Worm (Caenorhabditis elegans) whole organism, L4/young adult: ENCODE results near the gene twk-44.

ENCODE experiments used
- W03F9.2 ChIP-seq: fragments of 150-350 bp; optimal IDR thresholded peaks from 2 replicates; lab custom pipeline; 2014; ENCODE audit warnings: missing biosample characterization, missing genetic modification characterization
- dao-5 ChIP-seq: sonication (generic microtip); optimal IDR thresholded peaks from 2 replicates; lab custom pipeline; 2016; ENCODE audit warnings: missing genotype, missing genetic modification characterization, moderate library complexity, missing compliant biosample characterization
- him-1 ChIP-seq: sonication (generic microtip); optimal IDR thresholded peaks from 2 replicates; lab custom pipeline; 2016; ENCODE audit warnings: missing genotype, missing genetic modification reagents, missing genetic modification characterization, missing compliant biosample characterization

Gene twk-44

ce11 chrX:11627013-11627412 is at the start of gene twk-44:
TSS of gene twk-44 (minus strand) at chrX:11627113.
- no peak for TF ChIP-seq W03F9.2 (tag; lab: Kevin White, UChicago)
- TF ChIP-seq dao-5 (tag; lab: Kevin White, UChicago) = no peak
- no peak for TF ChIP-seq him-1 (tag; lab: Kevin White, UChicago)

- TF ChIP-seq dao-5 (tag; lab: Kevin White, UChicago) (no peak), him-1 (tag; lab: Kevin White, UChicago) (no peak)
These were observed 48.7 kb upstream of the twk-44 start for ce11 chrX:11675573-11675972.

ce11 chrX:11673063-11673759 is 46.3 kb upstream of the twk-44 start:
- TF ChIP-seq W03F9.2 (tag; lab: Kevin White, UChicago) (no peak), dao-5 (tag; lab: Kevin White, UChicago) (no peak), him-1 (tag; lab: Kevin White, UChicago) (no peak)

- no peak for TF ChIP-seq dao-5 (tag; lab: Kevin White, UChicago)
- TF ChIP-seq W03F9.2 (tag; lab: Kevin White, UChicago) = no peak
- no peak for TF ChIP-seq him-1 (tag; lab: Kevin White, UChicago)
These were observed 39.7 kb upstream of the twk-44 start, which contains the start of gene noca-2 for ce11 chrX:11666545-11667177. TSS of gene noca-2 (plus strand) at chrX:11667127.

ce11 chrX:11665522-11666017 is 38.7 kb upstream of the twk-44 start:
- no peak for TF ChIP-seq W03F9.2 (tag; lab: Kevin White, UChicago)
- TF ChIP-seq him-1 (tag; lab: Kevin White, UChicago) = no peak
- TF ChIP-seq dao-5 (tag; lab: Kevin White, UChicago) = no peak

- TF ChIP-seq W03F9.2 (tag; lab: Kevin White, UChicago) (no peak), him-1 (tag; lab: Kevin White, UChicago) (no peak), dao-5 (tag; lab: Kevin White, UChicago) (no peak)
These were observed 37.3 kb upstream of the twk-44 start for ce11 chrX:11664184-11664583.

- no peak for TF ChIP-seq W03F9.2 (tag; lab: Kevin White, UChicago)
- TF ChIP-seq dao-5 (tag; lab: Kevin White, UChicago) = no peak
- TF ChIP-seq him-1 (tag; lab: Kevin White, UChicago) = no peak
These were observed 35.6 kb upstream of the twk-44 start for ce11 chrX:11662557-11662956.

- TF ChIP-seq W03F9.2 (tag; lab: Kevin White, UChicago) = no peak
- TF ChIP-seq him-1 (tag; lab: Kevin White, UChicago) = no peak
- no peak for TF ChIP-seq dao-5 (tag; lab: Kevin White, UChicago)
These were observed 35.2 kb upstream of the twk-44 start for ce11 chrX:11662069-11662468.

- TF ChIP-seq him-1 (tag; lab: Kevin White, UChicago) (no peak), dao-5 (tag; lab: Kevin White, UChicago) (no peak), W03F9.2 (tag; lab: Kevin White, UChicago) (no peak)
These were observed 34.7 kb upstream of the twk-44 start, which contains the start of gene sfxn-1.5 for ce11 chrX:11661625-11662024. TSS of gene sfxn-1.5 (minus strand) at chrX:11661660.

- TF ChIP-seq dao-5 (tag; lab: Kevin White, UChicago) = no peak
- TF ChIP-seq him-1 (tag; lab: Kevin White, UChicago) = no peak
- TF ChIP-seq W03F9.2 (tag; lab: Kevin White, UChicago) = no peak
These were observed 31.4 kb upstream of the twk-44 start, which contains the start of gene T04F8.3 for ce11 chrX:11658331-11658730. TSS of gene T04F8.3 (plus strand) at chrX:11658631.

- TF ChIP-seq W03F9.2 (tag; lab: Kevin White, UChicago) = peak; percentile 65
- TF ChIP-seq dao-5 (tag; lab: Kevin White, UChicago) = no peak
- no peak for TF ChIP-seq him-1 (tag; lab: Kevin White, UChicago)
These were observed 29.6 kb upstream of the twk-44 start, which contains the start of gene T04F8.2 for ce11 chrX:11656519-11657006. TSS of gene T04F8.2 (minus strand) at chrX:11656569.

- TF ChIP-seq him-1 (tag; lab: Kevin White, UChicago) (no peak), dao-5 (tag; lab: Kevin White, UChicago) (no peak), W03F9.2 (tag; lab: Kevin White, UChicago) (no peak)
These were observed 23.8 kb upstream of the twk-44 start, which contains the start of gene cutl-11 for ce11 chrX:11650751-11651150. TSS of gene cutl-11 (minus strand) at chrX:11650851.

ce11 chrX:11647165-11647564 is 20.3 kb upstream of the twk-44 start, which contains the start of gene T04F8.8:
TSS of gene T04F8.8 (plus strand) at chrX:11647465.
- TF ChIP-seq W03F9.2 (tag; lab: Kevin White, UChicago) (no peak), him-1 (tag; lab: Kevin White, UChicago) (no peak), dao-5 (tag; lab: Kevin White, UChicago) (no peak)
